Worm (Caenorhabditis elegans) whole organism, L1 larva: ENCODE data around the gene F10E9.12.

Source experiments
- C34B4.2 ChIP-seq: sonication (generic microtip); optimal IDR thresholded peaks from 2 replicates; lab custom pipeline; 2017; ENCODE audit warnings: mild to moderate bottlenecking, missing genetic modification characterization, missing compliant biosample characterization
- F16B12.6 ChIP-seq: fragments of 150-350 bp; optimal IDR thresholded peaks from 2 replicates; lab custom pipeline; 2014; ENCODE audit warnings: missing biosample characterization, missing genetic modification characterization
- Y116A8C.19 ChIP-seq: sonication (generic microtip); optimal IDR thresholded peaks from 2 replicates; lab custom pipeline; 2016; ENCODE audit warnings: missing compliant biosample characterization, missing genetic modification characterization, borderline replicate concordance
- blmp-1 ChIP-seq: fragments of 150-350 bp; optimal IDR thresholded peaks from 2 replicates; lab custom pipeline; 2014; ENCODE audit warnings: missing biosample characterization, missing genetic modification characterization
- ceh-8 ChIP-seq: fragments of 200-800 bp; sonication (Bioruptor generic); optimal IDR thresholded peaks from 2 replicates; lab custom pipeline; 2018; ENCODE audit warnings: mild to moderate bottlenecking, missing genetic modification characterization, moderate library complexity, missing compliant biosample characterization
- dsc-1 ChIP-seq: sonication (generic microtip); optimal IDR thresholded peaks from 2 replicates; lab custom pipeline; 2016; ENCODE audit warnings: mild to moderate bottlenecking, missing genetic modification characterization, missing compliant biosample characterization
- efl-1 ChIP-seq, 4 experiments: fragments of 150-350 bp; optimal IDR thresholded peaks in 3 of 4; peaks in 1 of 4; 1 replicate in 1 of 4; 2 replicates in 3 of 4; lab custom pipeline; 2014; ENCODE audit warnings: missing biosample characterization in 2 of 4, missing genetic modification characterization in 2 of 4, missing genetic modification reagents in 2 of 4
- egl-13 ChIP-seq: sonication (generic microtip); optimal IDR thresholded peaks from 2 replicates; lab custom pipeline; 2016; ENCODE audit warnings: missing genotype, missing genetic modification reagents, missing genetic modification characterization, missing compliant biosample characterization
- elt-2 ChIP-seq: sonication (generic microtip); optimal IDR thresholded peaks from 2 replicates; lab custom pipeline; 2016; ENCODE audit warnings: missing genetic modification characterization, mild to moderate bottlenecking, inconsistent platforms, missing compliant biosample characterization, missing genetic modification reagents
- fkh-4 ChIP-seq: sonication (generic microtip); optimal IDR thresholded peaks from 2 replicates; lab custom pipeline; 2016; ENCODE audit warnings: missing compliant biosample characterization, missing genetic modification characterization, borderline replicate concordance
- jun-1 ChIP-seq: fragments of 150-350 bp; optimal IDR thresholded peaks from 2 replicates; lab custom pipeline; 2014; ENCODE audit warnings: missing biosample characterization, missing genetic modification reagents, missing genetic modification characterization
- lir-3 ChIP-seq: sonication (generic microtip); optimal IDR thresholded peaks from 2 replicates; lab custom pipeline; 2016; ENCODE audit warnings: mild to moderate bottlenecking, missing genetic modification characterization, moderate library complexity, missing compliant biosample characterization; ENCODE audit not compliant: poor library complexity
- nhr-237 ChIP-seq: fragments of 150-350 bp; optimal IDR thresholded peaks from 2 replicates; lab custom pipeline; 2014; ENCODE audit warnings: missing biosample characterization, missing genetic modification characterization
- nhr-71 ChIP-seq: sonication (generic microtip); optimal IDR thresholded peaks from 2 replicates; lab custom pipeline; 2016; ENCODE audit warnings: mild to moderate bottlenecking, missing genetic modification characterization, moderate library complexity, missing compliant biosample characterization
- nhr-84 ChIP-seq: sonication (generic microtip); optimal IDR thresholded peaks from 2 replicates; lab custom pipeline; 2017; ENCODE audit warnings: missing biosample characterization, missing genetic modification characterization
- nhr-85 ChIP-seq: sonication (generic microtip); peaks from one replicate; lab custom pipeline; 2016; ENCODE audit warnings: missing genetic modification characterization, inconsistent platforms, missing compliant biosample characterization
- nhr-90 ChIP-seq: sonication (generic microtip); optimal IDR thresholded peaks from 2 replicates; lab custom pipeline; 2016; ENCODE audit warnings: mild to moderate bottlenecking, missing genetic modification characterization, missing compliant biosample characterization; ENCODE audit not compliant: poor library complexity
- sox-4 ChIP-seq: sonication (generic microtip); optimal IDR thresholded peaks from 2 replicates; lab custom pipeline; 2016; ENCODE audit warnings: missing genetic modification characterization, missing compliant biosample characterization
- unc-86 ChIP-seq: sonication (generic microtip); optimal IDR thresholded peaks from 2 replicates; lab custom pipeline; 2016; ENCODE audit warnings: missing genetic modification characterization, missing compliant biosample characterization
- unc-98 ChIP-seq: fragments of 200-800 bp; sonication (Bioruptor generic); IDR thresholded peaks from 2 replicates; pipeline ENCODE4 v1.3.6; 2022; ENCODE audit warnings: missing genetic modification characterization, missing compliant biosample characterization

Gene F10E9.12

ce11 chrIII:8370846-8371257 is 46.5 kb downstream of the F10E9.12 start (continued):
- TF ChIP-seq elt-2 (tag; lab: Kevin White, UChicago) (peak; percentile 46), nhr-71 (tag; lab: Kevin White, UChicago) (peak; percentile 56), nhr-237 (no peak), nhr-84 (tag; lab: Kevin White, UChicago) (no peak), C34B4.2 (tag; lab: Kevin White, UChicago) (no peak), unc-98 (GFP tag; lab: Robert Waterston, UW) (no peak), lir-3 (tag; lab: Kevin White, UChicago) (no peak), nhr-90 (tag; lab: Kevin White, UChicago) (peak; percentile 40), sox-4 (tag; lab: Kevin White, UChicago) (no peak), jun-1 (tag; lab: Kevin White, UChicago) (no peak), unc-86 (tag; lab: Kevin White, UChicago) (no peak)
- TF ChIP-seq, all 84 proteins: peak for 20

DNA sequence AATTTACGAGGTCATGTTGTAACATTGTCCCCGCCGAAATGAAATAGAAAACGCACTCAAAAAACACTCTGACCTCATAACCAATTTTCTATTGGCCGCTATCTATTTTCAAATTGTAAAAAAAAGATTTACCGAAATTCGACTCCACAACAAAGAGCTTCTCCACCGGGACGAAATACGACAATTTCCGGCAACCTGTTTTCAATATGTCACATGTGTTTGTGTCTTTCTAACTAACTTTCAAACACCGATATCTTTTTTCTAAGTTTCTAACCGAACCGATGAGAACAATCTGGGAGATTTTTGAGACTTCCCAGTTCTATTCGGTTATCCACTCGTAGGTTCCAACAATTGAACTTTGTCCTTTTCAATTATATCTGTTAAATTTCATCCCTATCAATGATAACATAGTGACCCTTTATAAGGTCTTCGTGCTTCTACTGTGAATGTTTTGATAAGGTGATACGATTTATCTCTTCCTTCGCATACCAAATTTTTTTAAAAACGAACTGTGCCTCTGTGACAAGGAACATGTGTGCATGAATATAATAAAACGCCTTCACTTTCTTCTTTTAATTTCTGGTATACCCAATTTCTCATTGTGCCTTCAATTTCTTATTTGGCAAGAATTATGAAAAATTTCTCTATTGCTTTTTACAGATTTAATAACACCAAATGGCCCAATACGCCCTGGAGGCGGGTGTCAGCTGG is 47.4 kb downstream of the F10E9.12 start, which contains the start of gene lmbr-1:
lmbr-1 (plus strand) TSS at position 661 of the 711 bp plus-strand sequence.
- TF ChIP-seq dsc-1 (peak; percentile 93), fkh-4 (tag; lab: Kevin White, UChicago) (peak; percentile 58), F16B12.6 (no peak), efl-1 (optimal IDR thresholded peaks at IDR 0.05; lab: Kevin White, UChicago) (no peak), efl-1 (GFP tag; optimal IDR thresholded peaks at IDR 0.05 in 1 of 2; lab: Kevin White, UChicago) (peak in 1 of 2 experiments; percentile 46), nhr-85 (tag; lab: Kevin White, UChicago) (peak; percentile 13), blmp-1 (tag; lab: Kevin White, UChicago) (peak; percentile 25), ceh-8 (GFP tag; lab: Kevin White, UChicago) (no peak), egl-13 (tag; lab: Kevin White, UChicago) (no peak)

DNA sequence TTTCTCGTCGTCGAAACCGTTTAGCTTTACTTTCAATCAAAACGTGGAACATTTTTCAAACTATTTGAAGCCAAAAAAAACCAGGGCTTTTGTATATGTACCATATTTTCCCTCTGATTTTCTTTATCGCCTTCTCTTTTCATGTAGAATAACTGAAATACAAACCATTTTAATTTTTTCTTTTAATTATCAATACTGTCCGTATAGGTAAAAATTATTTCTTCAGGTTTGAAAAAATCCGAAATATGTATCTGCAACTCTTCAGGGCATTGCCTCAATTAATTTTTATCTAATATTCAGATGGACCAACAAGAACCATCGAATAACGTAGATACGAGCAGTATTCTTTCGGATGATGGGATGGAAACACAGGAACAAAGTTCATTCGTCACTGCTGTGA is 50.7 kb downstream of the F10E9.12 start, which contains the start of gene met-2:
met-2 (plus strand) TSS at position 301 of the 400 bp plus-strand sequence.
- TF ChIP-seq efl-1 (optimal IDR thresholded peaks at IDR 0.05; lab: Kevin White, UChicago) (no peak), efl-1 (GFP tag; optimal IDR thresholded peaks at IDR 0.05 in 1 of 2; lab: Kevin White, UChicago) (peak in 1 of 2 experiments; percentile 26), Y116A8C.19 (no peak)
